Worm (Caenorhabditis elegans) whole organism, L4 larva: ENCODE measurements around the gene srh-241.

Source experiments
- F10B5.3 ChIP-seq: sonication (generic microtip); optimal IDR thresholded peaks from 2 replicates; lab custom pipeline; 2016; ENCODE audit warnings: mild to moderate bottlenecking, missing genetic modification characterization, missing compliant biosample characterization
- F37D6.2 ChIP-seq: sonication (generic microtip); optimal IDR thresholded peaks from 2 replicates; lab custom pipeline; 2016; ENCODE audit warnings: mild to moderate bottlenecking, missing genetic modification characterization, missing compliant biosample characterization
- T20F7.1 ChIP-seq: fragments of 200-800 bp; sonication (Bioruptor generic); optimal IDR thresholded peaks from 2 replicates; lab custom pipeline; 2018; ENCODE audit warnings: mild to moderate bottlenecking, missing genetic modification characterization, missing compliant biosample characterization
- T26A8.4 ChIP-seq: fragments of 200-800 bp; sonication (Bioruptor generic); IDR thresholded peaks from 2 replicates; pipeline ENCODE4 v1.3.6; 2022; ENCODE audit warnings: missing genetic modification characterization, missing compliant biosample characterization
- Y48G9A.11 ChIP-seq: fragments of 200-800 bp; sonication (Bioruptor generic); IDR thresholded peaks from 2 replicates; pipeline ENCODE4 v1.3.6; 2022; ENCODE audit warnings: missing genetic modification reagents, missing genetic modification characterization, missing compliant biosample characterization
- aha-1 ChIP-seq: fragments of 150-350 bp; peaks from one replicate; lab custom pipeline; 2014; ENCODE audit warnings: missing biosample characterization, missing genetic modification characterization
- ceh-32 ChIP-seq: sonication (generic microtip); optimal IDR thresholded peaks from 2 replicates; lab custom pipeline; 2016; ENCODE audit warnings: mild to moderate bottlenecking, missing genetic modification characterization, missing compliant biosample characterization; ENCODE audit not compliant: poor library complexity
- daf-16 ChIP-seq, 3 experiments: sonication (generic microtip); optimal IDR thresholded peaks; 2 replicates each; lab custom pipeline; 2016 to 2017; ENCODE audit warnings: missing genetic modification characterization in 3 of 3, missing genetic modification reagents in 3 of 3, mild to moderate bottlenecking in 2 of 3, missing compliant biosample characterization in 2 of 3, missing biosample characterization in 1 of 3, moderate library complexity in 1 of 3
- dmd-6 ChIP-seq: fragments of 200-800 bp; sonication (Bioruptor generic); IDR thresholded peaks from 2 replicates; pipeline ENCODE4 v1.3.6; 2022; ENCODE audit warnings: missing genetic modification reagents, missing genetic modification characterization, missing compliant biosample characterization
- dmd-8 ChIP-seq: fragments of 200-800 bp; sonication (Bioruptor generic); IDR thresholded peaks from 2 replicates; pipeline ENCODE4 v1.3.6; 2022; ENCODE audit warnings: missing genetic modification characterization, missing compliant biosample characterization
- duxl-1 ChIP-seq: sonication (generic microtip); optimal IDR thresholded peaks from 2 replicates; lab custom pipeline; 2016; ENCODE audit warnings: mild to moderate bottlenecking, missing genetic modification characterization, moderate library complexity, missing compliant biosample characterization; ENCODE audit not compliant: poor library complexity
- dve-1 ChIP-seq: sonication (generic microtip); optimal IDR thresholded peaks from 2 replicates; lab custom pipeline; 2017; ENCODE audit warnings: antibody characterized with exemption, mild to moderate bottlenecking, missing genetic modification characterization, missing compliant biosample characterization; ENCODE audit not compliant: insufficient read depth
- egl-43 ChIP-seq: fragments of 200-800 bp; sonication (Bioruptor generic); IDR thresholded peaks from 2 replicates; pipeline ENCODE4 v1.3.6; 2022; ENCODE audit warnings: missing genetic modification reagents, missing genetic modification characterization, missing compliant biosample characterization
- fos-1 ChIP-seq: fragments of 150-350 bp; optimal IDR thresholded peaks from 2 replicates; lab custom pipeline; 2014; ENCODE audit warnings: missing biosample characterization, missing genetic modification characterization
- hlh-11 ChIP-seq: fragments of 200-800 bp; sonication (Bioruptor generic); optimal IDR thresholded peaks from 2 replicates; lab custom pipeline; 2018; ENCODE audit warnings: mild to moderate bottlenecking, missing genetic modification characterization, missing compliant biosample characterization
- hlh-30 ChIP-seq: sonication (generic microtip); optimal IDR thresholded peaks from 2 replicates; lab custom pipeline; 2017; ENCODE audit warnings: antibody characterized with exemption, mild to moderate bottlenecking, missing genetic modification characterization, missing compliant biosample characterization; ENCODE audit not compliant: insufficient read depth
- lin-39 ChIP-seq: fragments of 150-350 bp; optimal IDR thresholded peaks from 2 replicates; lab custom pipeline; 2014; ENCODE audit warnings: missing biosample characterization, missing genetic modification reagents, missing genetic modification characterization
- madf-9 ChIP-seq: fragments of 200-800 bp; sonication (Bioruptor generic); conservative IDR thresholded peaks from 2 replicates; pipeline ENCODE4 v1.3.6; 2022; ENCODE audit warnings: missing genetic modification reagents, missing genetic modification characterization, missing compliant biosample characterization
- mes-2 ChIP-seq: sonication (generic microtip); optimal IDR thresholded peaks from 2 replicates; lab custom pipeline; 2016; ENCODE audit warnings: missing genotype, mild to moderate bottlenecking, missing genetic modification characterization, missing compliant biosample characterization; ENCODE audit not compliant: poor library complexity, severe bottlenecking
- mxl-2 ChIP-seq: fragments of 200-800 bp; sonication (Bioruptor generic); conservative IDR thresholded peaks from 2 replicates; pipeline ENCODE4 v1.3.6; 2022; ENCODE audit warnings: missing genetic modification reagents, missing genetic modification characterization, missing compliant biosample characterization
- mxl-3 ChIP-seq: fragments of 200-800 bp; sonication (Bioruptor generic); optimal IDR thresholded peaks from 2 replicates; lab custom pipeline; 2018; ENCODE audit warnings: mild to moderate bottlenecking, missing genetic modification characterization, missing compliant biosample characterization
- nhr-10 ChIP-seq: fragments of 150-350 bp; optimal IDR thresholded peaks from 2 replicates; lab custom pipeline; 2014; ENCODE audit warnings: missing biosample characterization, missing genetic modification characterization
- nhr-11 ChIP-seq: fragments of 150-350 bp; optimal IDR thresholded peaks from 2 replicates; lab custom pipeline; 2014; ENCODE audit warnings: missing biosample characterization, missing genetic modification characterization
- nhr-111 ChIP-seq: fragments of 200-800 bp; sonication (Bioruptor generic); optimal IDR thresholded peaks from 2 replicates; lab custom pipeline; 2018; ENCODE audit warnings: mild to moderate bottlenecking, missing genetic modification characterization, missing compliant biosample characterization
- nhr-237 ChIP-seq: sonication (generic microtip); optimal IDR thresholded peaks from 2 replicates; lab custom pipeline; 2017; ENCODE audit warnings: missing biosample characterization, missing genetic modification characterization
- nhr-25 ChIP-seq: sonication (generic microtip); optimal IDR thresholded peaks from 2 replicates; lab custom pipeline; 2017; ENCODE audit warnings: missing genetic modification characterization, mild to moderate bottlenecking, missing compliant biosample characterization, antibody characterized with exemption, moderate library complexity, borderline replicate concordance; ENCODE audit not compliant: insufficient read depth
- nhr-28 ChIP-seq: fragments of 150-350 bp; optimal IDR thresholded peaks from 2 replicates; lab custom pipeline; 2014; ENCODE audit warnings: missing biosample characterization, missing genetic modification characterization
- nhr-42 ChIP-seq: fragments of 200-800 bp; sonication (Bioruptor generic); IDR thresholded peaks from 2 replicates; pipeline ENCODE4 v1.3.6; 2022; ENCODE audit warnings: missing genetic modification characterization, missing compliant biosample characterization
- nhr-48 ChIP-seq: sonication (generic microtip); optimal IDR thresholded peaks from 2 replicates; lab custom pipeline; 2016; ENCODE audit warnings: mild to moderate bottlenecking, missing genetic modification characterization, missing compliant biosample characterization
- nhr-76 ChIP-seq: fragments of 150-350 bp; optimal IDR thresholded peaks from 2 replicates; lab custom pipeline; 2014; ENCODE audit warnings: missing biosample characterization, missing genetic modification characterization
- nhr-77 ChIP-seq: fragments of 150-350 bp; optimal IDR thresholded peaks from 2 replicates; lab custom pipeline; 2014; ENCODE audit warnings: missing biosample characterization, missing genetic modification characterization
- php-3 ChIP-seq: fragments of 200-800 bp; sonication (Bioruptor generic); IDR thresholded peaks from 2 replicates; pipeline ENCODE4 v1.3.6; 2022; ENCODE audit warnings: missing genetic modification reagents, missing genetic modification characterization, missing compliant biosample characterization
- pqm-1 ChIP-seq: sonication (generic microtip); optimal IDR thresholded peaks from 2 replicates; lab custom pipeline; 2017; ENCODE audit warnings: missing biosample characterization, missing genetic modification characterization
- sdz-12 ChIP-seq: fragments of 200-800 bp; sonication (Bioruptor generic); optimal IDR thresholded peaks from 2 replicates; lab custom pipeline; 2018; ENCODE audit warnings: mild to moderate bottlenecking, missing genetic modification characterization, missing compliant biosample characterization
- set-16 ChIP-seq: fragments of 200-800 bp; sonication (Bioruptor generic); IDR thresholded peaks from 2 replicates; pipeline ENCODE4 v1.3.6; 2022; ENCODE audit warnings: missing genetic modification reagents, missing genetic modification characterization, missing compliant biosample characterization
- snpc-1.2 ChIP-seq: fragments of 200-800 bp; sonication (Bioruptor generic); IDR thresholded peaks from 2 replicates; pipeline ENCODE4 v1.3.6; 2022; ENCODE audit warnings: missing genetic modification reagents, missing genetic modification characterization, missing compliant biosample characterization
- spr-1 ChIP-seq: sonication (generic microtip); optimal IDR thresholded peaks from 2 replicates; lab custom pipeline; 2016; ENCODE audit warnings: mild to moderate bottlenecking, missing genetic modification characterization, missing compliant biosample characterization
- unc-130 ChIP-seq: sonication (generic microtip); optimal IDR thresholded peaks from 2 replicates; lab custom pipeline; 2016; ENCODE audit warnings: missing genetic modification reagents, missing genetic modification characterization, missing compliant biosample characterization
- unc-62 ChIP-seq, 3 experiments: fragments of 150-350 bp in 1 of 3; sonication (generic microtip); optimal IDR thresholded peaks in 2 of 3; peaks in 1 of 3; 1 replicate in 1 of 3; 2 replicates in 2 of 3; lab custom pipeline; 2014 to 2017; ENCODE audit warnings: missing biosample characterization in 3 of 3, missing genetic modification characterization in 3 of 3, missing genetic modification reagents in 3 of 3, missing genotype in 1 of 3
- vab-7 ChIP-seq: fragments of 200-800 bp; sonication (Bioruptor generic); IDR thresholded peaks from 2 replicates; pipeline ENCODE4 v1.3.6; 2022; ENCODE audit warnings: missing genetic modification reagents, missing genetic modification characterization, missing compliant biosample characterization
- zfp-2 ChIP-seq: sonication (generic microtip); optimal IDR thresholded peaks from 2 replicates; lab custom pipeline; 2016; ENCODE audit warnings: mild to moderate bottlenecking, missing genetic modification characterization, missing compliant biosample characterization

srh-241 gene

ce11 chrV:2881016-2881415, 11.6 kb upstream of the srh-241 start, which contains the start of gene ifc-1:
TSS of gene ifc-1 (plus strand) at chrV:2881393.
- TF ChIP-seq daf-16 (GFP tag; optimal IDR thresholded peaks at IDR 0.05; lab: Kevin White, UChicago), result no peak
- peak; percentile 76 for TF ChIP-seq daf-16 (tag; optimal IDR thresholded peaks at IDR 0.05; lab: Kevin White, UChicago)
- TF ChIP-seq unc-130, result no peak
- TF ChIP-seq nhr-28 (tag; lab: Kevin White, UChicago), result peak; percentile 52
- peak; percentile 13 for TF ChIP-seq hlh-11 (tag; lab: Kevin White, UChicago)
- TF ChIP-seq nhr-76 (tag; lab: Kevin White, UChicago), result no peak
- no peak for TF ChIP-seq nhr-111 (GFP tag; lab: Kevin White, UChicago)
- peak; percentile 46 for TF ChIP-seq dmd-6 (GFP tag; lab: Robert Waterston, UW)
- no peak for TF ChIP-seq mxl-2 (GFP tag; lab: Robert Waterston, UW)
- TF ChIP-seq sdz-12 (GFP tag; lab: Kevin White, UChicago), result no peak
- TF ChIP-seq dve-1 (tag; lab: Kevin White, UChicago), result peak; percentile 33

- no peak for TF ChIP-seq nhr-76 (tag; lab: Kevin White, UChicago)
- no peak for TF ChIP-seq egl-43 (GFP tag; lab: Robert Waterston, UW)
- TF ChIP-seq ceh-32, result no peak
- no peak for TF ChIP-seq T26A8.4 (GFP tag; lab: Robert Waterston, UW)
- peak; percentile 75 for TF ChIP-seq php-3 (GFP tag; lab: Robert Waterston, UW)
- TF ChIP-seq unc-62 (GFP tag; optimal IDR thresholded peaks at IDR 0.05 in 1 of 2; lab: Kevin White, UChicago), result peak in 1 of 2 experiments; percentile 70
- no peak for TF ChIP-seq unc-62 (tag; optimal IDR thresholded peaks at IDR 0.05; lab: Kevin White, UChicago)
- no peak for TF ChIP-seq zfp-2 (tag; lab: Kevin White, UChicago)
- no peak for TF ChIP-seq nhr-48 (tag; lab: Kevin White, UChicago)
- TF ChIP-seq nhr-42 (GFP tag; lab: Robert Waterston, UW), result no peak
- no peak for TF ChIP-seq set-16 (GFP tag; lab: Robert Waterston, UW)
- TF ChIP-seq pqm-1 (tag; lab: Kevin White, UChicago), result peak; percentile 74
- TF ChIP-seq mxl-3 (GFP tag; lab: Kevin White, UChicago), result no peak
- TF ChIP-seq dve-1 (tag; lab: Kevin White, UChicago), result peak; percentile 47
- no peak for TF ChIP-seq lin-39
- TF ChIP-seq dmd-6 (GFP tag; lab: Robert Waterston, UW), result peak; percentile 66
- TF ChIP-seq F10B5.3 (tag; lab: Kevin White, UChicago), result no peak
- TF ChIP-seq daf-16 (GFP tag; optimal IDR thresholded peaks at IDR 0.05; lab: Kevin White, UChicago), result no peak
- TF ChIP-seq daf-16 (tag; optimal IDR thresholded peaks at IDR 0.05; lab: Kevin White, UChicago), result peak; percentile 31
- TF ChIP-seq mes-2 (tag; lab: Kevin White, UChicago), result no peak
- no peak for TF ChIP-seq T20F7.1 (GFP tag; lab: Kevin White, UChicago)
- no peak for TF ChIP-seq nhr-10 (tag; lab: Kevin White, UChicago)
- TF ChIP-seq duxl-1, result no peak
- TF ChIP-seq madf-9 (GFP tag; lab: Robert Waterston, UW), result no peak
- peak; percentile 86 for TF ChIP-seq nhr-28 (tag; lab: Kevin White, UChicago)
- TF ChIP-seq nhr-111 (GFP tag; lab: Kevin White, UChicago), result no peak
- TF ChIP-seq nhr-77 (tag; lab: Kevin White, UChicago), result peak; percentile 17
Observed at ce11 chrV:2880356-2880755, 11.0 kb upstream of the srh-241 start.

DNA sequence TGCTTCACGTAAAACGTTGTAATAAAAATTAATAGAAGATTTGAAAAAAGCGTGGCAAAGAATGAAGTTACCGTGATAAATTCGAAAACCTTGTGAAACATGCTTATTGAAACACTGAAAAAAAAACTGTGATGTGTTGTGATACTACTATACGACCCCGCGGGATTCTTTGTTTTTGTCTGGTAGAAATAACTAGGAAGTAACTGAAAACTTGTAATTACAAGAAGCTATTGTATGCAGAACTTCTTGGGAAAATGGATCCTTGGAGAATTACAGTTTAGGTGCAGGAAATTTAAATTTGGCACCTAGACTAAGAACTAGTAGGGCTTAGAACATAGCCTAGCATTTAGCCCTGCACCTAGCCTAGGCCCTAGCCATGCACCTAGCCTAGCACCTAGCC, 10.4 kb upstream of the srh-241 start, which contains the start of gene str-39:
Gene str-39 (minus strand): TSS at position 101 of the 400 bp plus-strand sequence.
- peak; percentile 63 for TF ChIP-seq aha-1 (tag; lab: Kevin White, UChicago)
- TF ChIP-seq vab-7 (GFP tag; lab: Robert Waterston, UW), result no peak
- 0 out of 2 replicates have a peak, but pooled peaks have one; percentile 47 for TF ChIP-seq dmd-8 (GFP tag; lab: Robert Waterston, UW)

DNA sequence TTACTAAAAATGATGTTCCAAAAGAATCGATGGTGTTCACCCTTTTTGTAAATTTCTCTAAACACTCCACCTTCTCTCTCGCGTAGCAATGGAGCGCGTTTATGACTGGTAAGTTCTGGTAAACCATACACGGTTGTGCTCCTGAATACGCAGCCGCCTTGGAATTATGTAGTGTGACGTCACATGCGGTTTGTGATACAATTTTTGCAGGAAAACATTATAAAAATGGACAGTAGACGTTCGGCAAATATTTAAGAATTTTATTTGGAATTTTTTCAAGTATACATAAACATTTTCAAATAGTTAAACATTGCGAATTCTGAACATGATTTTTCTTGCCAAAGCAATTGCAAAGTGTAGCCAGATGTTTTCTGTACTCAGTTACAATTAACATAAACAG, 8.1 kb upstream of the srh-241 start, which contains the start of gene F37B4.10:
Gene F37B4.10 (minus strand): TSS at position 101 of the 400 bp plus-strand sequence.
- TF ChIP-seq spr-1 (tag; lab: Kevin White, UChicago), result no peak
- TF ChIP-seq snpc-1.2, result no peak
- no peak for TF ChIP-seq nhr-11 (tag; lab: Kevin White, UChicago)
- no peak for TF ChIP-seq nhr-10 (tag; lab: Kevin White, UChicago)
- TF ChIP-seq Y48G9A.11 (GFP tag; lab: Robert Waterston, UW), result no peak
- TF ChIP-seq unc-62 (GFP tag; optimal IDR thresholded peaks at IDR 0.05 in 1 of 2; lab: Kevin White, UChicago), result peak in 1 of 2 experiments; percentile 82
- no peak for TF ChIP-seq unc-62 (tag; optimal IDR thresholded peaks at IDR 0.05; lab: Kevin White, UChicago)
- no peak for TF ChIP-seq nhr-25 (tag; lab: Kevin White, UChicago)
- no peak for TF ChIP-seq hlh-30 (tag; lab: Kevin White, UChicago)
- TF ChIP-seq daf-16 (GFP tag; optimal IDR thresholded peaks at IDR 0.05; lab: Kevin White, UChicago), result no peak
- TF ChIP-seq daf-16 (tag; optimal IDR thresholded peaks at IDR 0.05; lab: Kevin White, UChicago), result peak; percentile 16
- no peak for TF ChIP-seq nhr-77 (tag; lab: Kevin White, UChicago)
- no peak for TF ChIP-seq mxl-2 (GFP tag; lab: Robert Waterston, UW)
- TF ChIP-seq fos-1 (tag; lab: Kevin White, UChicago), result no peak
- TF ChIP-seq F10B5.3 (tag; lab: Kevin White, UChicago), result no peak
- no peak for TF ChIP-seq nhr-76 (tag; lab: Kevin White, UChicago)
- TF ChIP-seq set-16 (GFP tag; lab: Robert Waterston, UW), result no peak
- no peak for TF ChIP-seq nhr-237 (tag; lab: Kevin White, UChicago)
- TF ChIP-seq F37D6.2 (tag; lab: Kevin White, UChicago), result no peak
- peak; percentile 12 for TF ChIP-seq nhr-28 (tag; lab: Kevin White, UChicago)
